Worm (Caenorhabditis elegans): ENCODE measurements around the gene uev-2.

The uev-2 gene

ce11 chrIII:5601999-5602398, 19.1 kb downstream of the uev-2 start (continued):
- TF ChIP-seq ZK185.1 (tag; optimal IDR thresholded peaks at IDR 0.05; ENCODE audit: poor library complexity, severe bottlenecking) (peak; percentile 86), hlh-12 (tag; optimal IDR thresholded peaks at IDR 0.05) (no peak), bed-1 (GFP tag; IDR thresholded peaks at IDR 0.05) (0 out of 2 replicates have a peak, but pooled peaks have one; percentile 59), nhr-120 (GFP tag; IDR thresholded peaks at IDR 0.05) (0 out of 2 replicates have a peak, but pooled peaks have one; percentile 87), lag-1 (GFP tag; IDR thresholded peaks at IDR 0.05) (no peak), F55B11.4 (tag; optimal IDR thresholded peaks at IDR 0.05; ENCODE audit: borderline replicate concordance, insufficient read depth) (no peak), K12H6.12 (tag; optimal IDR thresholded peaks at IDR 0.05) (peak; percentile 56), xnd-1 (tag; optimal IDR thresholded peaks at IDR 0.05) (no peak), egrh-3 (GFP tag; IDR thresholded peaks at IDR 0.05) (0 out of 2 replicates have a peak, but pooled peaks have one; percentile 21), madf-8 (GFP tag; conservative IDR thresholded peaks at IDR 0.05) (peak; percentile 19; the same call in 1 of the 2 replicates), ceh-79 (tag; optimal IDR thresholded peaks at IDR 0.05) (peak; percentile 65), lsl-1 (GFP tag; optimal IDR thresholded peaks at IDR 0.05) (peak; percentile 78), hmg-1.2 (GFP tag; IDR thresholded peaks at IDR 0.05) (peak; percentile 70)

ce11 chrIII:5603439-5603986, 20.6 kb downstream of the uev-2 start, which contains the start of gene madf-11:
Gene madf-11, minus strand, starts transcription at chrIII:5603489.
- TF ChIP-seq C06A6.2 (GFP tag; conservative IDR thresholded peaks at IDR 0.05) (no peak), ztf-3 (GFP tag; optimal IDR thresholded peaks at IDR 0.05) (no peak), attf-3 (GFP tag; conservative IDR thresholded peaks at IDR 0.05) (peak; percentile 31; the same call in 1 of the 2 replicates), nfyb-1 (GFP tag; IDR thresholded peaks at IDR 0.05) (0 out of 2 replicates have a peak, but pooled peaks have one; percentile 35), hmg-20 (GFP tag; IDR thresholded peaks at IDR 0.05) (no peak), tbp1 (GFP tag; optimal IDR thresholded peaks at IDR 0.05) (peak; percentile 31), pbrm-1 (GFP tag; IDR thresholded peaks at IDR 0.05) (no peak), ccch-3 (GFP tag; optimal IDR thresholded peaks at IDR 0.05) (no peak), cebp-1 (GFP tag; IDR thresholded peaks at IDR 0.05) (no peak), cebp-1 (tag; optimal IDR thresholded peaks at IDR 0.05) (peak; percentile 58), lsl-1 (GFP tag; optimal IDR thresholded peaks at IDR 0.05) (no peak), egl-18 (GFP tag; IDR thresholded peaks at IDR 0.05) (no peak), mxl-1 (tag; optimal IDR thresholded peaks at IDR 0.05) (no peak), unc-130 (GFP tag; optimal IDR thresholded peaks at IDR 0.05) (no peak), nhr-27 (tag; optimal IDR thresholded peaks at IDR 0.05) (no peak), nfya-1 (tag; optimal IDR thresholded peaks at IDR 0.05; ENCODE audit: borderline replicate concordance, insufficient read depth) (no peak), lin-35 (GFP tag; optimal IDR thresholded peaks at IDR 0.05) (peak in 1 of 3 experiments; percentile 67), ztf-26 (tag; optimal IDR thresholded peaks at IDR 0.05) (no peak), ztf-18 (tag; optimal IDR thresholded peaks at IDR 0.05) (peak; percentile 9), B0019.2 (GFP tag; conservative IDR thresholded peaks at IDR 0.05) (no peak), lin-26 (GFP tag; IDR thresholded peaks at IDR 0.05) (no peak), efl-1 (GFP tag; optimal IDR thresholded peaks at IDR 0.05) (no peak), madf-8 (GFP tag; conservative IDR thresholded peaks at IDR 0.05) (no peak), Y79H2A.3 (GFP tag; conservative IDR thresholded peaks at IDR 0.05) (no peak), nhr-80 (tag; optimal IDR thresholded peaks at IDR 0.05) (peak; percentile 53), F10E7.11 (tag; optimal IDR thresholded peaks at IDR 0.05) (no peak), F33H1.4 (GFP tag; IDR thresholded peaks at IDR 0.05) (peak; percentile 19; the same call in 1 of the 2 replicates), C17E4.6 (GFP tag; IDR thresholded peaks at IDR 0.05) (no peak), F39B2.1 (GFP tag; IDR thresholded peaks at IDR 0.05) (no peak), ceh-40 (GFP tag; IDR thresholded peaks at IDR 0.05) (no peak), gei-17 (GFP tag; optimal IDR thresholded peaks at IDR 0.05) (no peak), rec-8 (tag; optimal IDR thresholded peaks at IDR 0.05) (no peak), him-1 (tag; optimal IDR thresholded peaks at IDR 0.05) (no peak), Y53G8AR.9 (GFP tag; conservative IDR thresholded peaks at IDR 0.05) (0 out of 2 replicates have a peak, but pooled peaks have one; percentile 42), aptf-2 (GFP tag; conservative IDR thresholded peaks at IDR 0.05) (peak; percentile 45; the same call in 1 of the 2 replicates), K11D2.4 (GFP tag; IDR thresholded peaks at IDR 0.05) (0 out of 2 replicates have a peak, but pooled peaks have one; percentile 17)
